Fruit fly (Drosophila melanogaster) whole organism, embryonic: ENCODE data around the gene ND-13A.

ENCODE experiments used
- CG31224 ChIP-seq: fragments of 200-800 bp; sonication (Bioruptor generic); IDR thresholded peaks from 2 replicates; pipeline ENCODE4 v1.3.6; 2022; ENCODE audit warnings: missing biosample characterization, missing genetic modification characterization
- CG31441 ChIP-seq: fragments of 200-800 bp; sonication (Bioruptor generic); IDR thresholded peaks from 2 replicates; pipeline ENCODE4 v1.3.6; 2022; ENCODE audit warnings: missing biosample characterization, missing genetic modification characterization
- ttk ChIP-seq: fragments of 200-800 bp; sonication (Bioruptor generic); IDR thresholded peaks from 2 replicates; pipeline ENCODE4 v2.1.2; 2022; ENCODE audit warnings: missing biosample characterization, missing genetic modification characterization

DNA sequence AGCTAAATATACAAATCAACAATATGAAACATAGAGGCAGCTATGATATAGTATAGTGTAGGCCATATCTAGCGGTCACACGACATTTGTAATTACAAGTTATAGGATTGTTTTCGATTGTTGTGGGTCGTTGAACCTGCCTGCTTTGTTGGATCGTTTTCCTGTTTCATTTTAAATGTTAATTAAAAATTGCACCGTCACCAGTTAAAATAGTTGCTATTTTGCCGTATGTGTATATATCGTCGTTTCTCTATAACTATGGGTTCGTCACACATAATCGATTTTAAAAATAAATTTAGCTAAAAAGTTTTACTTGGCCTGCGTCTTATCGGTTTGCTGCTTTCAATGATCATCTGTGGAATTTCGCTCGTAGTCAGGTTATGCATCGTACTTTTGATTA, 27.7 kb downstream of the ND-13A start:
- TF ChIP-seq CG31224 (GFP tag; lab: Robert Waterston, UW) = no peak
- no peak for TF ChIP-seq CG31441 (GFP tag; lab: Robert Waterston, UW)
- TF ChIP-seq ttk (GFP tag; lab: Robert Waterston, UW) = no peak
